Worm (Caenorhabditis elegans): ENCODE measurements around the gene ttr-26.
A peak's percentile ranks its signal among the peaks of the same experiment; 100 is the strongest.

The ttr-26 gene

DNA sequence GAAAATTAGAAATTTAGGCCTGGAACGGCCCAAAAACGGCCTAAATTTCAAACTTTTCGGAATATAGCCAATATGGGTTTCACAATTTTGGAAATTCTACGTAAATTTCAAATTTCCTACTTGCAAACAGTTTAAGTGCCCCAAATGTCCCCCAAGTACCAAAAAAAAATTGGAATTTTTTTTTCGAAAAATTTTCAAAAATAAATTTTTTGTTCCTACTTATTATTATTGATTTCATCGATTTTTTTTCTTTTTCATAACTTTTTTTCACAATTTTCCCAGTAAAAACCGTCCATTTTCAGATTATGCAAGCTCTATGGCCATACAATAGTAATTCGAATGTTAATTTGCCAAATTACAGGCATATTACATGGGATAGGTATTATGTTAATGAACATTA lies 11.4 kb upstream of the ttr-26 start, which contains the start of gene Y51A2D.21:
Y51A2D.21 (plus strand) TSS at position 301 of the 400 bp plus-strand sequence.
- no peak for TF ChIP-seq let-607 (tag; optimal IDR thresholded peaks at IDR 0.05)
- no peak for TF ChIP-seq ztf-22 (GFP tag; optimal IDR thresholded peaks at IDR 0.05)
- TF ChIP-seq gei-17 (GFP tag; optimal IDR thresholded peaks at IDR 0.05), result no peak
- no peak for TF ChIP-seq F23B12.7 (tag; optimal IDR thresholded peaks at IDR 0.05; ENCODE audit: insufficient read depth)
- TF ChIP-seq nhr-120 (GFP tag; IDR thresholded peaks at IDR 0.05), result no peak
- no peak for TF ChIP-seq snpc-1.3 (tag; optimal IDR thresholded peaks at IDR 0.05; ENCODE audit: insufficient read depth)
- TF ChIP-seq F39B2.1 (GFP tag; IDR thresholded peaks at IDR 0.05), result no peak
- no peak for TF ChIP-seq ztf-26 (tag; optimal IDR thresholded peaks at IDR 0.05)
- TF ChIP-seq hlh-12 (tag; optimal IDR thresholded peaks at IDR 0.05), result no peak
- no peak for TF ChIP-seq ceh-27 (GFP tag; optimal IDR thresholded peaks at IDR 0.05)
- no peak for TF ChIP-seq ets-4 (GFP tag; optimal IDR thresholded peaks at IDR 0.05)
- TF ChIP-seq T26A5.8 (tag; optimal IDR thresholded peaks at IDR 0.05), result no peak
- TF ChIP-seq fkh-3 (tag; optimal IDR thresholded peaks at IDR 0.05), result no peak
- no peak for TF ChIP-seq ama-1 (optimal IDR thresholded peaks at IDR 0.05)
- no peak for TF ChIP-seq ama-1 (GFP tag; optimal IDR thresholded peaks at IDR 0.05)

DNA sequence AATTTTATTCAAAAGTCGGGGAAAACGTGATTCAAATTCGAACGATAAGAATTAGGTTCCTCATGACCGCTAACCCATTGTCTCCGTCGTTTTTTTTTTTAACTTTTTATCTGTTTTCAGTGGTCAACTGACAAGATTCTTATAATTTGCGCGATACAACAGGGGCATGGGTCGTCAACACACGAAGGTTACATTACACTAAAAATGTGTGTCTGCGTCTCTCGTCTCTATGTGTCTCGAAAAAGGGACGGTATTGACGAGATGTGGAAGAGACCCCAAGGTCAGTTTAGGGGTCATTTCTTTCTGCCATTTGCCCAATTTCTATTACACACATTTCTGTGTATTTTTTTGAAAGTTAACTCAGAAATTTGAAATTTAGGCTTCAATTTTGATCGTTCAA lies 9.4 kb upstream of the ttr-26 start:
- TF ChIP-seq rcor-1 (GFP tag; IDR thresholded peaks at IDR 0.05), result no peak
- TF ChIP-seq madf-3 (GFP tag; IDR thresholded peaks at IDR 0.05), result no peak
- TF ChIP-seq lin-40 (tag; optimal IDR thresholded peaks at IDR 0.05), result peak; percentile 32

DNA sequence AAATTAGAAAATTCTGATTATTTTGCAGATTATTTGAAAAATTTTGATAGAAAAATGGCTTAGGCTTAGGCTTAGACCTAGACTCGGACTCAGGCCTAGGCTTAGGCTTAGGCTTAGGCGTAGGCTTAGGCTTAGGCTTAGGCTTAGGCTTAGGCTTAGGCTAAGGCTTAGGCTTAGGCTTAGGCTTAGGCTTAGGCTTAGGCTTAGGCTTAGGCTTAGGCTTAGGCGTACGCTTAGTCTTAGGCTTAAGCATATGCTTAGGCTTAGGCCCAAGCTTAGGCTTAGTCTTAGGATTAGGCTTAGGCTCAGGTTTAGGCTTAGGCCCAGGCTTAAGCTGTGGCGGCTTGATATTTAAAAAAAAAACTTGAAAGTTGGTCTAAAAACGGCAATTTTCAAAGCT lies 6.3 kb upstream of the ttr-26 start:
- TF ChIP-seq D2030.7 (GFP tag; IDR thresholded peaks at IDR 0.05), result peak; percentile 32; the same call in 1 of the 2 replicates
- TF ChIP-seq F37B4.10 (GFP tag; IDR thresholded peaks at IDR 0.05), result 0 out of 2 replicates have a peak, but pooled peaks have one; percentile 47
- peak; percentile 75 for TF ChIP-seq dox-1 (GFP tag; IDR thresholded peaks at IDR 0.05)

DNA sequence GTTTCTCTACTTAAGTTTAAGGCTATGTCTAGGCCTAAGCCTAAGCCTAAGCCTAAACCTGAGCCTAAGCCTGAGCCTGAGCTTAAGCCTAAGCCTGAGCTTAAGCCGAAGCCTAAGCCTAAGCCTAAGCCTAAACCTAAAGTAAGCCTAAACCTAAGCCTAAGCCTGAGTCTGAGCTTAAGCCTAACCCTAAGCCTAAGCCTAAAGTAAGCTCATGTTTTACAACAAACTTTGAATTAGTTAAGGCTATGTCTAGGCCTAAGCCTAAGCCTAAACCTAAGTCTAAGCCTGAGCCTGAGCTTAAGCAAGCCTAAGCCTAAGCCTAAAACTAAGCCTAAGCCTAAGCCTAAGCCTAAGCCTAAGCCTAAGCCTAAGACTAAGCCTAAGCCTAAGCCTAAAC lies 5.5 kb upstream of the ttr-26 start:
- TF ChIP-seq zfh-2 (GFP tag; conservative IDR thresholded peaks at IDR 0.05) (no peak), efl-1 (GFP tag; optimal IDR thresholded peaks at IDR 0.05) (no peak), ekl-4 (GFP tag; IDR thresholded peaks at IDR 0.05) (0 out of 2 replicates have a peak, but pooled peaks have one; percentile 16)

DNA sequence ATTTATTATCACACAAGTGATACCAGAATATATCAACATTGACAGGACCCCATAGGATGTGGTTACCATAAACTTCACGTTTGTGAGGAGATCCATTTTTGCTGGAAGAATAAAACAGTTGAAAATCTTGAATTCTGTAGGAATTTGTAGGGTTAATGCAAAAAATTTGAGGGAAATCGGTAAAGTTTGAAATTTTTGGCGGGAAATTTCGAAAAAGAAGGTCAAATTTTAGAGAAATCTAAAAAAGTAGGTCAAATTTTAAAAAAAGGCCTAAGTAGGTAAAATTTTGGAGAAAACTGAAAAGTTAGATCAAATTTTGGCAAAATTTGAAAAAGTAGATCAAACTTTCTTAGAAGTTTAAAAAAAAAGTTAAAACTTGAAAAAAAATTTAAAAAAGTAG lies 4.7 kb upstream of the ttr-26 start, which contains the start of gene srg-34:
srg-34 (minus strand) TSS at position 101 of the 400 bp plus-strand sequence.
- TF ChIP-seq F57C9.4 (tag; optimal IDR thresholded peaks at IDR 0.05), result no peak
- no peak for TF ChIP-seq sdz-38 (tag; optimal IDR thresholded peaks at IDR 0.05)
- TF ChIP-seq mes-4 (tag; optimal IDR thresholded peaks at IDR 0.05), result no peak
- TF ChIP-seq mel-28 (tag; optimal IDR thresholded peaks at IDR 0.05; ENCODE audit: borderline replicate concordance), result no peak
- no peak for TF ChIP-seq C17E4.6 (GFP tag; IDR thresholded peaks at IDR 0.05)
- TF ChIP-seq ztf-3 (GFP tag; optimal IDR thresholded peaks at IDR 0.05), result no peak
- TF ChIP-seq ztf-25 (GFP tag; IDR thresholded peaks at IDR 0.05), result no peak
- TF ChIP-seq unc-130 (GFP tag; optimal IDR thresholded peaks at IDR 0.05), result no peak
- TF ChIP-seq F33H1.4 (GFP tag; IDR thresholded peaks at IDR 0.05), result no peak
